Worm (Caenorhabditis elegans): ENCODE measurements around the gene nsy-4.

DNA sequence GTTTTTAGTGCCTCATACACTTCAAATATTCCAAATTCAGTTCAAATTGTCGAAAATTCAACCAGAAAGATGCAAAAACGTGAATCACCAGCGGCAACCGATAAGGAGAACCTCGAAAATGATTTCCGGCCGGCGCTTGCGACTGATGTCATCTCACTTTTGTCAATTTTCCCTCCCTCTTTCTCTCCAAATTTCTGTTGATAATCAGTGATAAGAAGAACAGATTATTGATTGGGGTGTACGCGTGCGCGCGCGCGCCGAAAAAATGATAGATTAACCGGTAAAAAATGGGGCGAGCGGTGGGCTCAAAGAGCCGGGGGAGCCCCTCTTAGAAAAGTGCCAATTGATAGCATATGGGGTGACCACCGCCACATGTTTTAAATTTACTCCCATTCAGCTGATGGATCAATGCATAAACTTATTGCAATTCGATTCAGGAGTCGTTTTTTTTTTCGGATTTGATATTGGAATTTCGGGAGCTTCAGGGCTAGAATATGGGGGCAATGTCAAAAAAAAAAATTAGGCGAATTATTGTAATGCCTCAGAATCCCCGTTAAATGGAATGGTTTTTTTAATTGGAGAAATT, 38.5 kb upstream of the nsy-4 start:
- TF ChIP-seq lin-39 (tag; optimal IDR thresholded peaks at IDR 0.05) (no peak), unc-39 (tag; optimal IDR thresholded peaks at IDR 0.05) (no peak)
